Worm (Caenorhabditis elegans): ENCODE results near the gene pqn-74.

Gene pqn-74

DNA sequence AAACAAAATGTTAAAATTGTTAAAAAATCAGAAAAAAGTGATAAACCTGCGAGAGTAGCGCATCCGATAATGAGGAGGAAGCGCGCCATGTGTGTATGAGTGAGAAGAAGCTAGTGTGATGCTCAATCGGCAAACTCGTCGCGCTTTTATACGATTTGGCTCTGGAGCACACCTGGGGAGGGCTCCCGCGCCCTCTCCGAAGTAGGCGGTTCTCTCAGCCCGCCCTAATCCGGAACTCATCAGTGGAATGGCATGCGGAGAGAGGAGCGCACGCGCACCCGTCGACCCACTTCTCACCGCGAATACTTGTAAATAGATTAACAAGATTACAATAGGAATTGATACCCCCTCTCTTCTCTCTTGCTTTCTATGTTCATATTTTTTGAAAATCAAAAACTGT is at the start of gene pqn-74:
pqn-74 (minus strand) TSS at position 122 of the 400 bp plus-strand sequence.
- TF ChIP-seq nhr-28 (tag; optimal IDR thresholded peaks at IDR 0.05), result no peak
- TF ChIP-seq pha-4 (tag; optimal IDR thresholded peaks at IDR 0.05), result no peak
- no peak for TF ChIP-seq nhr-237 (tag; optimal IDR thresholded peaks at IDR 0.05)
- no peak for TF ChIP-seq sem-2 (GFP tag; optimal IDR thresholded peaks at IDR 0.05)
- no peak for TF ChIP-seq nhr-76 (tag; optimal IDR thresholded peaks at IDR 0.05)
- no peak for TF ChIP-seq elt-1 (tag; optimal IDR thresholded peaks at IDR 0.05; ENCODE audit: borderline replicate concordance, insufficient read depth)
- TF ChIP-seq blmp-1 (tag; optimal IDR thresholded peaks at IDR 0.05), result no peak
- no peak for TF ChIP-seq mls-2 (tag; optimal IDR thresholded peaks at IDR 0.05)
- no peak for TF ChIP-seq elt-3 (tag; optimal IDR thresholded peaks at IDR 0.05)
- TF ChIP-seq cnd-1 (tag; optimal IDR thresholded peaks at IDR 0.05), result no peak
- TF ChIP-seq flh-1 (GFP tag; optimal IDR thresholded peaks at IDR 0.05), result no peak
- no peak for TF ChIP-seq bed-3 (GFP tag; optimal IDR thresholded peaks at IDR 0.05)
- no peak for TF ChIP-seq snpc-4 (tag; optimal IDR thresholded peaks at IDR 0.05)
- no peak for TF ChIP-seq lsy-2 (tag; optimal IDR thresholded peaks at IDR 0.05)
- no peak for TF ChIP-seq ceh-83 (GFP tag; optimal IDR thresholded peaks at IDR 0.05)
- no peak for TF ChIP-seq ztf-11 (tag; optimal IDR thresholded peaks at IDR 0.05)
- no peak for TF ChIP-seq tbx-8 (GFP tag; optimal IDR thresholded peaks at IDR 0.05)
- TF ChIP-seq nhr-12 (tag; optimal IDR thresholded peaks at IDR 0.05), result no peak
- no peak for TF ChIP-seq ces-1 (GFP tag; optimal IDR thresholded peaks at IDR 0.05)
- TF ChIP-seq mab-5 (tag; optimal IDR thresholded peaks at IDR 0.05), result no peak

DNA sequence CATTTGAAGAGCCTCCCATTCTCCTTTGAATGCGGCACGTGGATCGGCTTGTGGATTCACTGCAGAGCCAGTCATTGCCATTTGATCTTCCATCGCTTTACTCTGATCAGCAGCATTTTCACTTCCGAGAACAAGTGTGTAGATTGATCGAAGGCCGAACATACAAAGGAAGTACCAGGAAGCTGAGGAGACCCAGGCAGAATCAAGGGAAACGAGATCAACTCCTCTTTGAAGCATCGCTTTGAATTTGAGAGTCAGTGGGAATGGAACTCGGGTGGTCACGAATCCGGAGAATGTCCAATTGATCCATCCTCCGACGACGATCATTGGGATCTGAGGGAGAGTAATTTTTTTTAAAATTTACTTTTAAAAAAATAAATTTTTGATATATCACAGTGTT is 49.3 kb upstream of the pqn-74 start:
- no peak for TF ChIP-seq ceh-39 (tag; optimal IDR thresholded peaks at IDR 0.05)
- TF ChIP-seq unc-120 (tag; optimal IDR thresholded peaks at IDR 0.05; ENCODE audit: poor library complexity, severe bottlenecking), result no peak
- no peak for TF ChIP-seq ceh-43 (GFP tag; optimal IDR thresholded peaks at IDR 0.05)
- no peak for TF ChIP-seq snpc-4 (tag; optimal IDR thresholded peaks at IDR 0.05)
- no peak for TF ChIP-seq ces-1 (GFP tag; optimal IDR thresholded peaks at IDR 0.05)
- TF ChIP-seq ceh-83 (GFP tag; optimal IDR thresholded peaks at IDR 0.05), result no peak
- no peak for TF ChIP-seq hlh-1 (tag; optimal IDR thresholded peaks at IDR 0.05)
- no peak for TF ChIP-seq elt-3 (tag; optimal IDR thresholded peaks at IDR 0.05)
- TF ChIP-seq nhr-76 (tag; optimal IDR thresholded peaks at IDR 0.05), result no peak
- TF ChIP-seq pha-4 (tag; optimal IDR thresholded peaks at IDR 0.05), result no peak
- no peak for TF ChIP-seq bed-3 (GFP tag; optimal IDR thresholded peaks at IDR 0.05)
- TF ChIP-seq unc-62 (GFP tag; optimal IDR thresholded peaks at IDR 0.05), result no peak
- no peak for TF ChIP-seq sem-2 (GFP tag; optimal IDR thresholded peaks at IDR 0.05)
- TF ChIP-seq mep-1 (tag; optimal IDR thresholded peaks at IDR 0.05), result no peak
- no peak for TF ChIP-seq lin-32 (GFP tag; optimal IDR thresholded peaks at IDR 0.05)
- TF ChIP-seq flh-1 (GFP tag; optimal IDR thresholded peaks at IDR 0.05), result no peak
- no peak for TF ChIP-seq nhr-28 (tag; optimal IDR thresholded peaks at IDR 0.05)
- no peak for TF ChIP-seq ham-2 (GFP tag; optimal IDR thresholded peaks at IDR 0.05)
- TF ChIP-seq ztf-11 (tag; optimal IDR thresholded peaks at IDR 0.05), result no peak
- TF ChIP-seq cnd-1 (tag; optimal IDR thresholded peaks at IDR 0.05), result no peak

DNA sequence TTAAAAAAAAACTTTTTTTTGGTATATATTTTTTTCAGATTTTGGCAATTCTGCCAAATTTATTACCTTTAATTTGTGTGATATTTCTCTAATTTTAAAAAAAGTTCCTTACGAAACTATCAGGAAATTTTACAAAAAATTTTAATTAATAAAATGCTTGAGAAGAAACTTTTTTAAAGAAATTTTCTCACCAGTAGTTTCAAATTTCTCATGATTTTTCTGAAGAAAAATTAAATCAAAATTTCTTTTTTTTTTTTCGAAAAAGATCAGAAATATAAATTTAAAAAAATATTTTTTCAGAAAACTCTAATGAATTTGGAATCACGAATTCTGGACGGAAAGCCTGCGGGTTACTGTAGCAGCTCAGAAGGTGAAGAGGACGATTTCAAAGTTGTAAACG is 46.5 kb upstream of the pqn-74 start, which contains the start of gene mau-8:
mau-8 (plus strand) TSS at position 301 of the 400 bp plus-strand sequence.
- no peak for TF ChIP-seq M03D4.4 (tag; optimal IDR thresholded peaks at IDR 0.05)
- no peak for TF ChIP-seq blmp-1 (tag; optimal IDR thresholded peaks at IDR 0.05)
- TF ChIP-seq mep-1 (tag; optimal IDR thresholded peaks at IDR 0.05), result no peak
- TF ChIP-seq lsy-2 (tag; optimal IDR thresholded peaks at IDR 0.05), result no peak
- TF ChIP-seq ceh-43 (GFP tag; optimal IDR thresholded peaks at IDR 0.05), result no peak
- TF ChIP-seq unc-62 (GFP tag; optimal IDR thresholded peaks at IDR 0.05), result no peak
- no peak for TF ChIP-seq bed-3 (GFP tag; optimal IDR thresholded peaks at IDR 0.05)
- TF ChIP-seq ztf-11 (tag; optimal IDR thresholded peaks at IDR 0.05), result no peak
- no peak for TF ChIP-seq unc-120 (tag; optimal IDR thresholded peaks at IDR 0.05; ENCODE audit: poor library complexity, severe bottlenecking)
- no peak for TF ChIP-seq unc-39 (tag; optimal IDR thresholded peaks at IDR 0.05)
- no peak for TF ChIP-seq sem-2 (GFP tag; optimal IDR thresholded peaks at IDR 0.05)
- no peak for TF ChIP-seq sptf-1 (tag; optimal IDR thresholded peaks at IDR 0.05)
- no peak for TF ChIP-seq ceh-83 (GFP tag; optimal IDR thresholded peaks at IDR 0.05)
- TF ChIP-seq mab-5 (tag; optimal IDR thresholded peaks at IDR 0.05), result no peak
- TF ChIP-seq lin-32 (GFP tag; optimal IDR thresholded peaks at IDR 0.05), result no peak

DNA sequence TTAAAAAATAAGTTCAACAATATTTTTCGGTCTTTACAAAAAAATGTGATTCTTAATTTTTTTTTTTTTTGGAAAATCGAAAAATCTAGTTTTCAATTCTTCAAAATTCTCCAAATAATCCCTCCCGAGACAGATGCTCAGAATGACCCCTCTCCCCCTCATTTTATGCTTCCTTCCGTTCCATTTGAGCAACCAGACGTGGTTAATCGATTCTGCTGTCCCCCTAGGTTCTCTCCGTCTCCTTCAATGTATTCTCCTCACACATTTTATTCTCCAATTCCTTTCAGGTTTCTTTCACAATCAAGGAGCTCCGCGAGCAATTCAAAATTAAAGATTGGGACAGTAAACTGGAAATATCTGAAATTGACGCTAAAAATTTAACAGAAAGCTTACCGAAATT is 43.7 kb upstream of the pqn-74 start:
- TF ChIP-seq M03D4.4 (tag; optimal IDR thresholded peaks at IDR 0.05), result no peak
- TF ChIP-seq ceh-39 (tag; optimal IDR thresholded peaks at IDR 0.05), result no peak
- TF ChIP-seq unc-120 (tag; optimal IDR thresholded peaks at IDR 0.05; ENCODE audit: poor library complexity, severe bottlenecking), result no peak

DNA sequence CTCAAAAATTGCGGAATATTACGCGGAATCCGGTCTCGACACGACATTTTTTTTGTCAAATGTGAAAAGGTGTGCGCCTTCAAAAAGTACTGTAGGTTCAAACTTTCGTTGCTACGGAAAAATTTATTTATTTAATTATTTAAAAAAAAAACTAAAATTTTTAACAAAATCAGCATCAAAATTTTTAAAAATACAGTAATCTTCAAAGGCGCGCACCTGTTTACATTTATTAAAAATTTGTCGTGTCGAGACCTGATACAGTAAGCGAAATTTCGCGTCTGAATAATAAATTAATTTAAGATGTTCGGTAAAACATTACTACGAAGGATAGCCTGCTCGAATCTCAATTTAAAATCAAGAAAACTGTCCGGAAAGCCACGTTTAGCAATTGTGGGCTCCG is 40.5 kb upstream of the pqn-74 start, which contains the start of gene Y62E10A.6:
Y62E10A.6 (plus strand) TSS at position 301 of the 400 bp plus-strand sequence.
- TF ChIP-seq nhr-28 (tag; optimal IDR thresholded peaks at IDR 0.05) (no peak), nhr-2 (tag; optimal IDR thresholded peaks at IDR 0.05) (no peak), sptf-1 (tag; optimal IDR thresholded peaks at IDR 0.05) (no peak), ceh-83 (GFP tag; optimal IDR thresholded peaks at IDR 0.05) (no peak), nhr-12 (tag; optimal IDR thresholded peaks at IDR 0.05) (no peak), hlh-1 (tag; optimal IDR thresholded peaks at IDR 0.05) (no peak), drap-1 (GFP tag; optimal IDR thresholded peaks at IDR 0.05) (no peak), mab-5 (tag; optimal IDR thresholded peaks at IDR 0.05) (no peak)

All from whole organism, mixed stage, embryonic.